Worm (Caenorhabditis elegans) whole organism, L1 larva: ENCODE data around the gene exos-4.2.

Experiments
- C16A3.4 ChIP-seq: fragments of 150-350 bp; optimal IDR thresholded peaks from 2 replicates; lab custom pipeline; 2014; ENCODE audit warnings: missing biosample characterization, missing genetic modification characterization
- F16B12.6 ChIP-seq: fragments of 150-350 bp; optimal IDR thresholded peaks from 2 replicates; lab custom pipeline; 2014; ENCODE audit warnings: missing biosample characterization, missing genetic modification characterization
- Y116A8C.19 ChIP-seq: sonication (generic microtip); optimal IDR thresholded peaks from 2 replicates; lab custom pipeline; 2016; ENCODE audit warnings: missing compliant biosample characterization, missing genetic modification characterization, borderline replicate concordance
- aha-1 ChIP-seq: fragments of 150-350 bp; optimal IDR thresholded peaks from 2 replicates; lab custom pipeline; 2014; ENCODE audit warnings: missing biosample characterization, missing genetic modification characterization
- ama-1 ChIP-seq: fragments of 150-350 bp; optimal IDR thresholded peaks from 2 replicates; lab custom pipeline; 2014
- blmp-1 ChIP-seq: fragments of 150-350 bp; optimal IDR thresholded peaks from 2 replicates; lab custom pipeline; 2014; ENCODE audit warnings: missing biosample characterization, missing genetic modification characterization
- ceh-63 ChIP-seq: fragments of 200-800 bp; sonication (Bioruptor generic); optimal IDR thresholded peaks from 2 replicates; lab custom pipeline; 2018; ENCODE audit warnings: mild to moderate bottlenecking, missing genetic modification characterization, missing compliant biosample characterization
- ceh-8 ChIP-seq: fragments of 200-800 bp; sonication (Bioruptor generic); optimal IDR thresholded peaks from 2 replicates; lab custom pipeline; 2018; ENCODE audit warnings: mild to moderate bottlenecking, missing genetic modification characterization, moderate library complexity, missing compliant biosample characterization
- dpl-1 ChIP-seq, 3 experiments: fragments of 150-350 bp in 2 of 3; sonication (generic microtip) in 1 of 3; optimal IDR thresholded peaks; 2 replicates each; lab custom pipeline; 2014 to 2017; ENCODE audit warnings: missing biosample characterization in 3 of 3, missing genetic modification characterization in 3 of 3, missing genetic modification reagents in 3 of 3
- efl-1 ChIP-seq, 4 experiments: fragments of 150-350 bp; optimal IDR thresholded peaks in 3 of 4; peaks in 1 of 4; 1 replicate in 1 of 4; 2 replicates in 3 of 4; lab custom pipeline; 2014; ENCODE audit warnings: missing biosample characterization in 2 of 4, missing genetic modification characterization in 2 of 4, missing genetic modification reagents in 2 of 4
- efl-3 ChIP-seq: fragments of 200-800 bp; sonication (Bioruptor generic); optimal IDR thresholded peaks from 2 replicates; lab custom pipeline; 2018; ENCODE audit warnings: mild to moderate bottlenecking, missing genetic modification characterization, missing compliant biosample characterization
- fkh-4 ChIP-seq: sonication (generic microtip); optimal IDR thresholded peaks from 2 replicates; lab custom pipeline; 2016; ENCODE audit warnings: missing compliant biosample characterization, missing genetic modification characterization, borderline replicate concordance
- fkh-8 ChIP-seq: sonication (generic microtip); optimal IDR thresholded peaks from 2 replicates; lab custom pipeline; 2016; ENCODE audit warnings: mild to moderate bottlenecking, missing genetic modification characterization, missing compliant biosample characterization
- fos-1 ChIP-seq: fragments of 150-350 bp; optimal IDR thresholded peaks from 2 replicates; lab custom pipeline; 2014; ENCODE audit warnings: missing biosample characterization, missing genetic modification characterization
- hlh-17 ChIP-seq: fragments of 200-800 bp; sonication (Bioruptor generic); optimal IDR thresholded peaks from 2 replicates; lab custom pipeline; 2018; ENCODE audit warnings: missing genetic modification characterization, mild to moderate bottlenecking, missing compliant biosample characterization, moderate library complexity, borderline replicate concordance
- lin-13 ChIP-seq: fragments of 150-350 bp; optimal IDR thresholded peaks from 2 replicates; lab custom pipeline; 2014; ENCODE audit warnings: missing biosample characterization, missing genetic modification reagents, missing genetic modification characterization
- lin-14 ChIP-seq: fragments of 200-800 bp; sonication (Bioruptor generic); optimal IDR thresholded peaks from 2 replicates; lab custom pipeline; 2018; ENCODE audit warnings: mild to moderate bottlenecking, missing genetic modification characterization, moderate library complexity, missing compliant biosample characterization
- lin-35 ChIP-seq, 2 experiments: fragments of 150-350 bp; optimal IDR thresholded peaks; 2 replicates each; lab custom pipeline; 2014; ENCODE audit warnings: missing biosample characterization in 2 of 2, missing genetic modification characterization in 2 of 2, missing genetic modification reagents in 2 of 2
- lir-3 ChIP-seq: sonication (generic microtip); optimal IDR thresholded peaks from 2 replicates; lab custom pipeline; 2016; ENCODE audit warnings: mild to moderate bottlenecking, missing genetic modification characterization, moderate library complexity, missing compliant biosample characterization; ENCODE audit not compliant: poor library complexity
- lsy-2 ChIP-seq, 2 experiments: fragments of 150-350 bp; optimal IDR thresholded peaks; 2 replicates each; lab custom pipeline; 2014; ENCODE audit warnings: missing biosample characterization in 2 of 2, missing genetic modification characterization in 2 of 2
- mab-9 ChIP-seq: fragments of 200-800 bp; sonication (Bioruptor generic); IDR thresholded peaks from 2 replicates; pipeline ENCODE4 v1.3.6; 2022; ENCODE audit warnings: missing genetic modification reagents, missing genetic modification characterization, missing compliant biosample characterization
- mef-2 ChIP-seq: fragments of 150-350 bp; optimal IDR thresholded peaks from 2 replicates; lab custom pipeline; 2014; ENCODE audit warnings: missing biosample characterization, missing genetic modification characterization
- nhr-11 ChIP-seq: fragments of 150-350 bp; optimal IDR thresholded peaks from 2 replicates; lab custom pipeline; 2014; ENCODE audit warnings: missing biosample characterization, missing genetic modification characterization
- nhr-19 ChIP-seq: fragments of 200-800 bp; sonication (Bioruptor generic); conservative IDR thresholded peaks from 2 replicates; pipeline ENCODE4 v1.3.6; 2022; ENCODE audit warnings: missing genetic modification characterization, missing compliant biosample characterization
- nhr-85 ChIP-seq: sonication (generic microtip); peaks from one replicate; lab custom pipeline; 2016; ENCODE audit warnings: missing genetic modification characterization, inconsistent platforms, missing compliant biosample characterization
- nhr-90 ChIP-seq: sonication (generic microtip); optimal IDR thresholded peaks from 2 replicates; lab custom pipeline; 2016; ENCODE audit warnings: mild to moderate bottlenecking, missing genetic modification characterization, missing compliant biosample characterization; ENCODE audit not compliant: poor library complexity
- pqm-1 ChIP-seq: sonication (generic microtip); optimal IDR thresholded peaks from 3 replicates; lab custom pipeline; 2017; ENCODE audit warnings: missing biosample characterization, missing genetic modification characterization
- rnt-1 ChIP-seq: sonication (generic microtip); optimal IDR thresholded peaks from 2 replicates; lab custom pipeline; 2016; ENCODE audit warnings: mild to moderate bottlenecking, missing genetic modification characterization, moderate library complexity, missing compliant biosample characterization
- skn-1 ChIP-seq: fragments of 150-350 bp; optimal IDR thresholded peaks from 2 replicates; lab custom pipeline; 2014; ENCODE audit warnings: missing biosample characterization, missing genetic modification characterization
- snpc-4 ChIP-seq: fragments of 150-350 bp; optimal IDR thresholded peaks from 2 replicates; lab custom pipeline; 2014; ENCODE audit warnings: missing biosample characterization, missing genetic modification characterization
- snu-23 ChIP-seq: sonication (generic microtip); optimal IDR thresholded peaks from 2 replicates; lab custom pipeline; 2016; ENCODE audit warnings: missing genetic modification characterization, missing compliant biosample characterization
- tbx-2 ChIP-seq: sonication (generic microtip); optimal IDR thresholded peaks from 2 replicates; lab custom pipeline; 2016; ENCODE audit warnings: missing genetic modification characterization, missing compliant biosample characterization
- tlp-1 ChIP-seq: fragments of 150-350 bp; optimal IDR thresholded peaks from 2 replicates; lab custom pipeline; 2014; ENCODE audit warnings: missing biosample characterization, missing genetic modification characterization
- unc-62 ChIP-seq: fragments of 150-350 bp; optimal IDR thresholded peaks from 2 replicates; lab custom pipeline; 2014; ENCODE audit warnings: missing biosample characterization, missing genetic modification reagents, missing genetic modification characterization
- unc-86 ChIP-seq: sonication (generic microtip); optimal IDR thresholded peaks from 2 replicates; lab custom pipeline; 2016; ENCODE audit warnings: missing genetic modification characterization, missing compliant biosample characterization

exos-4.2 gene

ce11 chrIII:852296-852695 lies 7.7 kb upstream of the exos-4.2 start, which contains the start of gene moma-1:
moma-1 (minus strand) TSS chrIII:852396.
- TF ChIP-seq aha-1 (no peak), unc-86 (tag; lab: Kevin White, UChicago) (no peak), nhr-85 (tag; lab: Kevin White, UChicago) (peak; percentile 44), nhr-90 (tag; lab: Kevin White, UChicago) (peak; percentile 18)

DNA sequence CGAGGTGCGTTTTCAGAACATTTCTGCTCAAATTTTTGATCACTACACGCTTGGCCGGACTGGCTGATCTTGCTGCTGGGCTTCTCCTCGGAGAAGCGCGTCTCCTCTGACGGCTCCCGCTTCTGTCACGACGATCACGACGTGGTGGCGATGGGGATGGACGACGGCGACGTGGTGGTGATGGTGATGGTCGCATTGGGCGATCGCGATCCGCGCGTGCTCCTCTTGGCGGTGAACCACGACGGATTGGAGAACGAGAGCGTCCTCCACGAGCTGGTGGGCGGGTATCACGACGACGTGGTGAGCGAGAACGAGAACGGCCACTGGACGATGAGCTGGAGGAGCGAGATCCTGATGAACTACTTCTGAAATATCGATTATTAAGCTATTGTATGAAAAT lies 6.6 kb upstream of the exos-4.2 start:
- TF ChIP-seq nhr-11 (tag; lab: Kevin White, UChicago) (no peak), unc-62 (GFP tag; lab: Kevin White, UChicago) (no peak), hlh-17 (GFP tag; lab: Kevin White, UChicago) (no peak), F16B12.6 (no peak), dpl-1 (GFP tag; optimal IDR thresholded peaks at IDR 0.05; lab: Kevin White, UChicago) (no peak), mef-2 (tag; lab: Kevin White, UChicago) (no peak), ama-1 (lab: Kevin White, UChicago) (no peak), aha-1 (no peak), lin-14 (no peak), Y116A8C.19 (tag; lab: Kevin White, UChicago) (no peak), mab-9 (no peak), pqm-1 (tag; lab: Kevin White, UChicago) (no peak), snpc-4 (tag; lab: Kevin White, UChicago) (no peak), skn-1 (tag; lab: Kevin White, UChicago) (no peak), lir-3 (tag; lab: Kevin White, UChicago) (no peak), ceh-8 (GFP tag; lab: Kevin White, UChicago) (no peak), tbx-2 (tag; lab: Kevin White, UChicago) (no peak), ceh-63 (GFP tag; lab: Kevin White, UChicago) (no peak)
- TF ChIP-seq, all 84 proteins: peak for 0

- TF ChIP-seq snu-23 (GFP tag; lab: Kevin White, UChicago) (peak; percentile 18), blmp-1 (tag; lab: Kevin White, UChicago) (peak; percentile 90), efl-1 (optimal IDR thresholded peaks at IDR 0.05; lab: Kevin White, UChicago) (peak; percentile 16 to 32), efl-1 (GFP tag; optimal IDR thresholded peaks at IDR 0.05 in 1 of 2; lab: Kevin White, UChicago) (peak in 1 of 2 experiments; percentile 31), tlp-1 (tag; lab: Kevin White, UChicago) (no peak), dpl-1 (GFP tag; optimal IDR thresholded peaks at IDR 0.05; lab: Kevin White, UChicago) (peak in 1 of 3 experiments; percentile 48), lsy-2 (tag; optimal IDR thresholded peaks at IDR 0.05; lab: Kevin White, UChicago) (peak; percentile 19 to 49), nhr-19 (GFP tag; lab: Robert Waterston, UW) (no peak), lin-35 (GFP tag; optimal IDR thresholded peaks at IDR 0.05; lab: Kevin White, UChicago) (peak; percentile 36 to 56)
Measured at ce11 chrIII:853859-854359, 6.1 kb upstream of the exos-4.2 start, which contains the start of the genes rnp-5 and tag-51. rnp-5 (minus strand) TSS chrIII:853909. tag-51 (plus strand) TSS chrIII:854221.

DNA sequence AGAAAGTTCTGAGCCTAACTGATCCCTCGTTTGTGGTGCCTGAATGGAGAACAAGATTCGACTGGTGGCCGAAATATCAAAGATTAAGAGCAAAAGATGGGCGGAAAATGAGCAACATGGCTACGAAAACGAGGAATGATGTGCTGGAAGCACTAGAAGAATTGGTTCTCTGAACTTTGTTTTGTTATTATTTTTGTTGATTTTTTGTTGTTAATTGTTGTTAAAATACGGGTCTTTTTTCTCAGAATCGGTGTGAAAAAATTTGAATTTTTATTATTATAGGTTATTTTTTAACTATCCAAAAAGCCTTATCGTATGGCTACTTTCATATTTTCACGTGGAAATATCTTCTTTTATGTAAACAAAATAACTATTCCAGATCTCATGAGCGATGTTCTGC lies 3.7 kb upstream of the exos-4.2 start, which contains the start of gene K02F3.12:
Gene K02F3.12, plus strand, starts transcription at position 301 of the 400 bp plus-strand sequence.
- TF ChIP-seq efl-3 (GFP tag; lab: Kevin White, UChicago) (no peak), C16A3.4 (no peak), tbx-2 (tag; lab: Kevin White, UChicago) (no peak), rnt-1 (tag; lab: Kevin White, UChicago) (no peak), lsy-2 (tag; optimal IDR thresholded peaks at IDR 0.05; lab: Kevin White, UChicago) (no peak), fkh-8 (tag; lab: Kevin White, UChicago) (no peak), fos-1 (tag; lab: Kevin White, UChicago) (no peak), lin-13 (GFP tag; lab: Kevin White, UChicago) (no peak), fkh-4 (no peak)
